Worm (Caenorhabditis elegans) whole organism, L2 larva: ENCODE results near the gene ctsa-3.1.

Experiments
- C34F6.9 ChIP-seq: fragments of 150-350 bp; optimal IDR thresholded peaks from 2 replicates; lab custom pipeline; 2014; ENCODE audit warnings: missing biosample characterization, missing genetic modification characterization
- Y55F3AM.14 ChIP-seq: fragments of 200-800 bp; sonication (Bioruptor generic); optimal IDR thresholded peaks from 2 replicates; lab custom pipeline; 2018; ENCODE audit warnings: mild to moderate bottlenecking, missing genetic modification characterization, missing compliant biosample characterization
- ZK546.5 ChIP-seq: sonication (generic microtip); optimal IDR thresholded peaks from 2 replicates; lab custom pipeline; 2017; ENCODE audit warnings: missing biosample characterization, missing genetic modification characterization
- alr-1 ChIP-seq: fragments of 150-350 bp; optimal IDR thresholded peaks from 2 replicates; lab custom pipeline; 2014; ENCODE audit warnings: missing biosample characterization, missing genetic modification characterization
- ama-1 ChIP-seq: fragments of 150-350 bp; optimal IDR thresholded peaks from 2 replicates; lab custom pipeline; 2018; ENCODE audit warnings: inconsistent platforms
- blmp-1 ChIP-seq: sonication (generic microtip); optimal IDR thresholded peaks from 2 replicates; lab custom pipeline; 2017; ENCODE audit warnings: missing genetic modification characterization, mild to moderate bottlenecking, missing compliant biosample characterization, antibody characterized with exemption, moderate library complexity; ENCODE audit not compliant: insufficient read depth
- ceh-16 ChIP-seq: fragments of 150-350 bp; optimal IDR thresholded peaks from 2 replicates; lab custom pipeline; 2014; ENCODE audit warnings: missing biosample characterization, missing genetic modification characterization
- crh-2 ChIP-seq: sonication (generic microtip); optimal IDR thresholded peaks from 2 replicates; lab custom pipeline; 2017; ENCODE audit warnings: missing biosample characterization, missing genetic modification characterization
- dmd-4 ChIP-seq: sonication (generic microtip); optimal IDR thresholded peaks from 2 replicates; lab custom pipeline; 2017; ENCODE audit warnings: missing biosample characterization, missing genetic modification characterization
- egl-27 ChIP-seq: sonication (generic microtip); optimal IDR thresholded peaks from 3 replicates; lab custom pipeline; 2017; ENCODE audit warnings: missing biosample characterization, missing genetic modification reagents, missing genetic modification characterization
- elt-1 ChIP-seq: fragments of 150-350 bp; optimal IDR thresholded peaks from 2 replicates; lab custom pipeline; 2014; ENCODE audit warnings: missing biosample characterization, missing genetic modification characterization
- elt-3 ChIP-seq: sonication (generic microtip); optimal IDR thresholded peaks from 2 replicates; lab custom pipeline; 2017; ENCODE audit warnings: missing biosample characterization, missing genetic modification characterization
- fos-1 ChIP-seq: fragments of 150-350 bp; optimal IDR thresholded peaks from 2 replicates; lab custom pipeline; 2014; ENCODE audit warnings: missing biosample characterization, missing genetic modification characterization
- gmeb-1 ChIP-seq: fragments of 150-350 bp; optimal IDR thresholded peaks from 2 replicates; lab custom pipeline; 2014; ENCODE audit warnings: missing biosample characterization, missing genetic modification characterization
- lin-11 ChIP-seq: fragments of 150-350 bp; sonication (generic microtip); optimal IDR thresholded peaks from 2 replicates; lab custom pipeline; 2014; ENCODE audit warnings: missing biosample characterization, missing genetic modification characterization, inconsistent platforms, mixed read lengths
- lin-39 ChIP-seq: fragments of 150-350 bp; optimal IDR thresholded peaks from 2 replicates; lab custom pipeline; 2014; ENCODE audit warnings: missing biosample characterization, missing genetic modification reagents, missing genetic modification characterization
- lsy-2 ChIP-seq, 2 experiments: fragments of 150-350 bp in 1 of 2; sonication (generic microtip) in 1 of 2; optimal IDR thresholded peaks; 2 replicates each; lab custom pipeline; 2014 to 2017; ENCODE audit warnings: missing biosample characterization in 2 of 2, missing genetic modification characterization in 2 of 2
- mab-5 ChIP-seq: fragments of 150-350 bp; optimal IDR thresholded peaks from 2 replicates; lab custom pipeline; 2014; ENCODE audit warnings: missing biosample characterization, missing genetic modification characterization
- mbf-1 ChIP-seq: sonication (generic microtip); optimal IDR thresholded peaks from 2 replicates; lab custom pipeline; 2017; ENCODE audit warnings: missing biosample characterization, missing genetic modification characterization
- mdl-1 ChIP-seq, 2 experiments: fragments of 150-350 bp in 1 of 2; sonication (generic microtip) in 1 of 2; optimal IDR thresholded peaks; 2 replicates each; lab custom pipeline; 2017; ENCODE audit warnings: missing biosample characterization in 2 of 2, missing genetic modification characterization in 2 of 2
- nhr-10 ChIP-seq: sonication (generic microtip); optimal IDR thresholded peaks from 2 replicates; lab custom pipeline; 2017; ENCODE audit warnings: missing biosample characterization, missing genetic modification characterization
- nhr-11 ChIP-seq: fragments of 150-350 bp; optimal IDR thresholded peaks from 2 replicates; lab custom pipeline; 2014; ENCODE audit warnings: missing biosample characterization, missing genetic modification characterization
- nhr-12 ChIP-seq: fragments of 150-350 bp; optimal IDR thresholded peaks from 2 replicates; lab custom pipeline; 2014; ENCODE audit warnings: missing biosample characterization, missing genetic modification characterization
- nhr-129 ChIP-seq: fragments of 150-350 bp; optimal IDR thresholded peaks from 2 replicates; lab custom pipeline; 2014; ENCODE audit warnings: missing biosample characterization, missing genetic modification characterization
- nhr-21 ChIP-seq: fragments of 150-350 bp; optimal IDR thresholded peaks from 2 replicates; lab custom pipeline; 2014; ENCODE audit warnings: missing biosample characterization, missing genetic modification characterization
- nhr-237 ChIP-seq: fragments of 150-350 bp; optimal IDR thresholded peaks from 2 replicates; lab custom pipeline; 2014; ENCODE audit warnings: missing biosample characterization, missing genetic modification characterization
- nhr-25 ChIP-seq: fragments of 150-350 bp; sonication (generic microtip); optimal IDR thresholded peaks from 3 replicates; lab custom pipeline; 2014; ENCODE audit warnings: missing biosample characterization, missing genetic modification characterization
- nhr-6 ChIP-seq: fragments of 150-350 bp; optimal IDR thresholded peaks from 2 replicates; lab custom pipeline; 2014; ENCODE audit warnings: missing biosample characterization, missing genetic modification characterization
- nhr-77 ChIP-seq: fragments of 150-350 bp; optimal IDR thresholded peaks from 2 replicates; lab custom pipeline; 2014; ENCODE audit warnings: missing biosample characterization, missing genetic modification characterization
- peb-1 ChIP-seq: fragments of 150-350 bp; optimal IDR thresholded peaks from 2 replicates; lab custom pipeline; 2014; ENCODE audit warnings: missing biosample characterization, missing genetic modification characterization
- sem-4 ChIP-seq: fragments of 150-350 bp; optimal IDR thresholded peaks from 2 replicates; lab custom pipeline; 2014; ENCODE audit warnings: missing biosample characterization, missing genetic modification reagents, missing genetic modification characterization
- skn-1 ChIP-seq: sonication (generic microtip); optimal IDR thresholded peaks from 2 replicates; lab custom pipeline; 2017; ENCODE audit warnings: missing biosample characterization, missing genetic modification characterization
- sma-3 ChIP-seq: sonication (generic microtip); optimal IDR thresholded peaks from 2 replicates; lab custom pipeline; 2016; ENCODE audit warnings: missing genetic modification reagents, missing genetic modification characterization, missing compliant biosample characterization
- sma-9 ChIP-seq, 2 experiments: fragments of 150-350 bp in 1 of 2; sonication (generic microtip) in 1 of 2; optimal IDR thresholded peaks; 2 replicates each; lab custom pipeline; 2014 to 2016; ENCODE audit warnings: missing genetic modification characterization in 2 of 2, mild to moderate bottlenecking in 1 of 2, missing biosample characterization in 1 of 2, missing compliant biosample characterization in 1 of 2, missing genetic modification reagents in 1 of 2, moderate library complexity in 1 of 2
- snpc-4 ChIP-seq: fragments of 150-350 bp; optimal IDR thresholded peaks from 2 replicates; lab custom pipeline; 2014; ENCODE audit warnings: missing biosample characterization, missing genetic modification characterization
- unc-39 ChIP-seq: fragments of 150-350 bp; optimal IDR thresholded peaks from 2 replicates; lab custom pipeline; 2014; ENCODE audit warnings: missing biosample characterization, missing genetic modification characterization
- unc-55 ChIP-seq: fragments of 150-350 bp; sonication (generic microtip); optimal IDR thresholded peaks from 3 replicates; lab custom pipeline; 2014; ENCODE audit warnings: missing biosample characterization, missing genetic modification reagents, missing genetic modification characterization
- unc-62 ChIP-seq: fragments of 150-350 bp; optimal IDR thresholded peaks from 2 replicates; lab custom pipeline; 2014; ENCODE audit warnings: missing biosample characterization, missing genetic modification reagents, missing genetic modification characterization
- zag-1 ChIP-seq: fragments of 150-350 bp; optimal IDR thresholded peaks from 2 replicates; lab custom pipeline; 2014; ENCODE audit warnings: missing biosample characterization, missing genetic modification characterization
- ztf-1 ChIP-seq: fragments of 200-800 bp; sonication (Bioruptor generic); conservative IDR thresholded peaks from 2 replicates; pipeline ENCODE4 v1.3.6; 2022; ENCODE audit warnings: missing genetic modification characterization, missing compliant biosample characterization
- ztf-11 ChIP-seq: sonication (generic microtip); optimal IDR thresholded peaks from 2 replicates; lab custom pipeline; 2017; ENCODE audit warnings: missing biosample characterization, missing genetic modification characterization

The ctsa-3.1 gene

ce11 chrII:7264675-7265074, 32.0 kb downstream of the ctsa-3.1 start:
- TF ChIP-seq gmeb-1 (tag; lab: Kevin White, UChicago) (peak; percentile 42), mdl-1 (tag; optimal IDR thresholded peaks at IDR 0.05; lab: Kevin White, UChicago) (peak in 1 of 2 experiments; percentile 37), nhr-21 (tag; lab: Kevin White, UChicago) (no peak), fos-1 (peak; percentile 62), ceh-16 (no peak), blmp-1 (tag; lab: Kevin White, UChicago) (peak; percentile 47), crh-2 (tag; lab: Kevin White, UChicago) (peak; percentile 74), sma-9 (GFP tag; optimal IDR thresholded peaks at IDR 0.05; lab: Kevin White, UChicago) (peak; percentile 79), sma-9 (tag; optimal IDR thresholded peaks at IDR 0.05; lab: Kevin White, UChicago) (no peak), nhr-10 (tag; lab: Kevin White, UChicago) (no peak), sma-3 (GFP tag; lab: Kevin White, UChicago) (peak; percentile 12)
- TF ChIP-seq, all 48 proteins: peak for 7

- TF ChIP-seq fos-1 (peak; percentile 22), gmeb-1 (tag; lab: Kevin White, UChicago) (no peak), ceh-16 (no peak)
These were observed 37.1 kb downstream of the ctsa-3.1 start for ce11 chrII:7269783-7270182.

ce11 chrII:7272513-7272912, 39.9 kb downstream of the ctsa-3.1 start:
- TF ChIP-seq ama-1 (lab: Kevin White, UChicago) (no peak), lsy-2 (tag; optimal IDR thresholded peaks at IDR 0.05; lab: Kevin White, UChicago) (no peak), lin-11 (no peak), mab-5 (no peak), nhr-21 (tag; lab: Kevin White, UChicago) (peak; percentile 68), zag-1 (tag; lab: Kevin White, UChicago) (no peak), nhr-6 (tag; lab: Kevin White, UChicago) (no peak), alr-1 (no peak), nhr-129 (tag; lab: Kevin White, UChicago) (no peak), sma-3 (GFP tag; lab: Kevin White, UChicago) (peak; percentile 62), egl-27 (tag; lab: Kevin White, UChicago) (peak; percentile 8), fos-1 (peak; percentile 17), skn-1 (tag; lab: Kevin White, UChicago) (no peak), blmp-1 (tag; lab: Kevin White, UChicago) (peak; percentile 3), nhr-11 (tag; lab: Kevin White, UChicago) (no peak), elt-1 (tag; lab: Kevin White, UChicago) (no peak), mdl-1 (tag; optimal IDR thresholded peaks at IDR 0.05; lab: Kevin White, UChicago) (peak in 1 of 2 experiments; percentile 6), nhr-237 (no peak), unc-55 (GFP tag; lab: Kevin White, UChicago) (no peak), unc-39 (no peak), nhr-25 (tag; lab: Kevin White, UChicago) (peak; percentile 74), Y55F3AM.14 (GFP tag; lab: Kevin White, UChicago) (no peak), peb-1 (tag; lab: Kevin White, UChicago) (no peak), sma-9 (GFP tag; optimal IDR thresholded peaks at IDR 0.05; lab: Kevin White, UChicago) (peak; percentile 49), sma-9 (tag; optimal IDR thresholded peaks at IDR 0.05; lab: Kevin White, UChicago) (no peak)
- TF ChIP-seq, all 48 proteins: peak for 8

- TF ChIP-seq C34F6.9 (tag; lab: Kevin White, UChicago): no peak
- TF ChIP-seq nhr-6 (tag; lab: Kevin White, UChicago): no peak
- TF ChIP-seq sma-3 (GFP tag; lab: Kevin White, UChicago): no peak
- no peak for TF ChIP-seq ceh-16
- no peak for TF ChIP-seq lin-39 (tag; lab: Kevin White, UChicago)
- TF ChIP-seq lsy-2 (tag; optimal IDR thresholded peaks at IDR 0.05; lab: Kevin White, UChicago): no peak
- TF ChIP-seq unc-62 (GFP tag; lab: Kevin White, UChicago): no peak
- TF ChIP-seq fos-1: peak; percentile 80
- TF ChIP-seq nhr-25 (tag; lab: Kevin White, UChicago): no peak
- TF ChIP-seq ZK546.5 (tag; lab: Kevin White, UChicago): no peak
- TF ChIP-seq nhr-12 (tag; lab: Kevin White, UChicago): no peak
- no peak for TF ChIP-seq nhr-77 (tag; lab: Kevin White, UChicago)
- no peak for TF ChIP-seq ztf-11 (tag; lab: Kevin White, UChicago)
- TF ChIP-seq dmd-4 (tag; lab: Kevin White, UChicago): no peak
- TF ChIP-seq sma-9 (GFP tag; optimal IDR thresholded peaks at IDR 0.05; lab: Kevin White, UChicago): peak; percentile 57
- TF ChIP-seq sma-9 (tag; optimal IDR thresholded peaks at IDR 0.05; lab: Kevin White, UChicago): no peak
- no peak for TF ChIP-seq ztf-1
- peak; percentile 51 for TF ChIP-seq nhr-21 (tag; lab: Kevin White, UChicago)
- no peak for TF ChIP-seq elt-3 (tag; lab: Kevin White, UChicago)
- no peak for TF ChIP-seq egl-27 (tag; lab: Kevin White, UChicago)
- TF ChIP-seq sem-4 (tag; lab: Kevin White, UChicago): no peak
- peak; percentile 63 for TF ChIP-seq crh-2 (tag; lab: Kevin White, UChicago)
- TF ChIP-seq mdl-1 (tag; optimal IDR thresholded peaks at IDR 0.05; lab: Kevin White, UChicago): no peak
- TF ChIP-seq mbf-1 (tag; lab: Kevin White, UChicago): no peak
- no peak for TF ChIP-seq nhr-10 (tag; lab: Kevin White, UChicago)
- TF ChIP-seq elt-1 (tag; lab: Kevin White, UChicago): no peak
- no peak for TF ChIP-seq nhr-129 (tag; lab: Kevin White, UChicago)
- TF ChIP-seq snpc-4: no peak
- TF ChIP-seq unc-55 (GFP tag; lab: Kevin White, UChicago): no peak
- TF ChIP-seq, all 48 proteins: peak for 4
These were observed 40.9 kb downstream of the ctsa-3.1 start for ce11 chrII:7273517-7273916.
